Fruit fly (Drosophila melanogaster): Measurements from ENCODE around the gene Ciz1.

Gene Ciz1

dm6 chr3L:9842043-9842442, 22.4 kb upstream of the Ciz1 start:
- TF ChIP-seq Pif1B (GFP tag; optimal IDR thresholded peaks at IDR 0.05) (no peak), gl (tag; optimal IDR thresholded peaks at IDR 0.05) (no peak), CG17806 (tag; optimal IDR thresholded peaks at IDR 0.05) (no peak)

- TF ChIP-seq CG4496 (GFP tag; IDR thresholded peaks at IDR 0.05) (no peak), CG8159 (tag; optimal IDR thresholded peaks at IDR 0.05) (no peak), EcR (GFP tag; optimal IDR thresholded peaks at IDR 0.05) (peak; percentile 26)
Observed at dm6 chr3L:9845980-9846538, 18.4 kb upstream of the Ciz1 start.

- TF ChIP-seq gl (tag; optimal IDR thresholded peaks at IDR 0.05), result peak; percentile 44
- TF ChIP-seq CG34367 (tag; optimal IDR thresholded peaks at IDR 0.05), result peak; percentile 28
- no peak for TF ChIP-seq Ets98B (GFP tag; IDR thresholded peaks at IDR 0.05)
- no peak for TF ChIP-seq CG17806 (tag; optimal IDR thresholded peaks at IDR 0.05)
- peak; percentile 33 for TF ChIP-seq EcR (GFP tag; optimal IDR thresholded peaks at IDR 0.05)
- TF ChIP-seq CG13204 (GFP tag; optimal IDR thresholded peaks at IDR 0.05), result peak; percentile 24
- TF ChIP-seq CG4496 (GFP tag; IDR thresholded peaks at IDR 0.05), result 0 out of 3 replicates have a peak, but pooled peaks have one; percentile 25
- peak; percentile 26 for TF ChIP-seq CG8159 (tag; optimal IDR thresholded peaks at IDR 0.05)
- TF ChIP-seq CG32121 (GFP tag; IDR thresholded peaks at IDR 0.05), result no peak
- TF ChIP-seq CG8301 (tag; optimal IDR thresholded peaks at IDR 0.05), result peak; percentile 29
- TF ChIP-seq CG12605 (GFP tag; IDR thresholded peaks at IDR 0.05), result no peak; the same call in 1 of the 2 replicates
Observed at dm6 chr3L:9846577-9847342, 17.7 kb upstream of the Ciz1 start.

- no peak for TF ChIP-seq CG4496 (GFP tag; IDR thresholded peaks at IDR 0.05)
- no peak for TF ChIP-seq gl (tag; optimal IDR thresholded peaks at IDR 0.05)
- TF ChIP-seq fd96Ca (GFP tag; IDR thresholded peaks at IDR 0.05), result 0 out of 3 replicates have a peak, but pooled peaks have one; percentile 25
- peak; percentile 1 for TF ChIP-seq Pif1A (GFP tag; optimal IDR thresholded peaks at IDR 0.05)
- TF ChIP-seq D1 (tag; optimal IDR thresholded peaks at IDR 0.05), result no peak
- TF ChIP-seq CG9948 (tag; optimal IDR thresholded peaks at IDR 0.05), result no peak
- TF ChIP-seq CG13204 (GFP tag; optimal IDR thresholded peaks at IDR 0.05), result no peak
- TF ChIP-seq CG8301 (tag; optimal IDR thresholded peaks at IDR 0.05), result no peak
Observed at dm6 chr3L:9847420-9847977, 16.9 kb upstream of the Ciz1 start.

dm6 chr3L:9848744-9849143, 15.7 kb upstream of the Ciz1 start:
- TF ChIP-seq CG32121 (GFP tag; IDR thresholded peaks at IDR 0.05) (no peak), CG13204 (GFP tag; optimal IDR thresholded peaks at IDR 0.05) (peak; percentile 85), EcR (GFP tag; optimal IDR thresholded peaks at IDR 0.05) (peak; percentile 43), CG4496 (GFP tag; IDR thresholded peaks at IDR 0.05) (peak; percentile 81; the same call in 2 of the 3 replicates), CG8301 (tag; optimal IDR thresholded peaks at IDR 0.05) (peak; percentile 69), CG14655 (GFP tag; optimal IDR thresholded peaks at IDR 0.05) (peak; percentile 90), Snoo (tag; optimal IDR thresholded peaks at IDR 0.05) (no peak), CG10348 (GFP tag; IDR thresholded peaks at IDR 0.05) (no peak), Ets98B (GFP tag; IDR thresholded peaks at IDR 0.05) (peak; percentile 65), gl (tag; optimal IDR thresholded peaks at IDR 0.05) (peak; percentile 97), fd96Ca (GFP tag; IDR thresholded peaks at IDR 0.05) (peak; percentile 55; the same call in 2 of the 3 replicates), D1 (tag; optimal IDR thresholded peaks at IDR 0.05) (peak; percentile 46), Pif1A (GFP tag; optimal IDR thresholded peaks at IDR 0.05) (peak; percentile 91), CG9948 (tag; optimal IDR thresholded peaks at IDR 0.05) (peak; percentile 73), CG17806 (tag; optimal IDR thresholded peaks at IDR 0.05) (peak; percentile 74), CG12605 (GFP tag; IDR thresholded peaks at IDR 0.05) (peak; percentile 93), CG15710 (tag; optimal IDR thresholded peaks at IDR 0.05) (peak; percentile 73), CG34367 (tag; optimal IDR thresholded peaks at IDR 0.05) (peak; percentile 76), rn (GFP tag; IDR thresholded peaks at IDR 0.05) (peak; percentile 47; the same call in 1 of the 2 replicates), CG8159 (tag; optimal IDR thresholded peaks at IDR 0.05) (peak; percentile 84), Pif1B (GFP tag; optimal IDR thresholded peaks at IDR 0.05) (peak; percentile 82)

dm6 chr3L:9850114-9850513, 14.3 kb upstream of the Ciz1 start:
- TF ChIP-seq CG34367 (tag; optimal IDR thresholded peaks at IDR 0.05), result no peak
- TF ChIP-seq CG12605 (GFP tag; IDR thresholded peaks at IDR 0.05), result no peak
- TF ChIP-seq CG14655 (GFP tag; optimal IDR thresholded peaks at IDR 0.05), result no peak
- TF ChIP-seq CG15710 (tag; optimal IDR thresholded peaks at IDR 0.05), result no peak
- TF ChIP-seq CG4496 (GFP tag; IDR thresholded peaks at IDR 0.05), result no peak
- no peak for TF ChIP-seq Ets98B (GFP tag; IDR thresholded peaks at IDR 0.05)
- TF ChIP-seq rn (GFP tag; IDR thresholded peaks at IDR 0.05), result no peak
- no peak for TF ChIP-seq fd96Ca (GFP tag; IDR thresholded peaks at IDR 0.05)
- TF ChIP-seq CG17806 (tag; optimal IDR thresholded peaks at IDR 0.05), result no peak

Measured in whole organism, pupa.